Worm (Caenorhabditis elegans) whole organism, L3 larva: ENCODE results near the gene C04B4.2.

Experiments used
- ZK546.5 ChIP-seq: sonication (generic microtip); optimal IDR thresholded peaks from 2 replicates; lab custom pipeline; 2017; ENCODE audit warnings: missing biosample characterization, missing genetic modification characterization
- aly-2 ChIP-seq: fragments of 150-350 bp; optimal IDR thresholded peaks from 2 replicates; lab custom pipeline; 2014; ENCODE audit warnings: missing biosample characterization, missing genetic modification characterization
- ama-1 ChIP-seq: fragments of 150-350 bp; optimal IDR thresholded peaks from 2 replicates; lab custom pipeline; 2018
- ceh-16 ChIP-seq: sonication (generic microtip); optimal IDR thresholded peaks from 2 replicates; lab custom pipeline; 2017; ENCODE audit warnings: missing biosample characterization, missing genetic modification characterization
- ceh-28 ChIP-seq: fragments of 150-350 bp; optimal IDR thresholded peaks from 2 replicates; lab custom pipeline; 2014; ENCODE audit warnings: missing biosample characterization, missing genetic modification reagents, missing genetic modification characterization
- ceh-82 ChIP-seq: fragments of 150-350 bp; optimal IDR thresholded peaks from 2 replicates; lab custom pipeline; 2014; ENCODE audit warnings: missing biosample characterization, missing genetic modification characterization
- daf-12 ChIP-seq: fragments of 150-350 bp; optimal IDR thresholded peaks from 2 replicates; lab custom pipeline; 2014; ENCODE audit warnings: missing biosample characterization, missing genetic modification reagents, missing genetic modification characterization
- egl-27 ChIP-seq: sonication (generic microtip); optimal IDR thresholded peaks from 4 replicates; lab custom pipeline; 2017; ENCODE audit warnings: missing biosample characterization, missing genetic modification reagents, missing genetic modification characterization
- egl-5 ChIP-seq: fragments of 150-350 bp; optimal IDR thresholded peaks from 2 replicates; lab custom pipeline; 2017; ENCODE audit warnings: missing biosample characterization, missing genetic modification reagents, missing genetic modification characterization, inconsistent platforms
- elt-1 ChIP-seq: fragments of 150-350 bp; optimal IDR thresholded peaks from 2 replicates; lab custom pipeline; 2014; ENCODE audit warnings: missing biosample characterization, missing genetic modification characterization
- elt-2 ChIP-seq: sonication (generic microtip); optimal IDR thresholded peaks from 2 replicates; lab custom pipeline; 2016; ENCODE audit warnings: missing genetic modification reagents, mild to moderate bottlenecking, missing genetic modification characterization, missing compliant biosample characterization
- elt-3 ChIP-seq, 3 experiments: fragments of 150-350 bp in 1 of 3; sonication (generic microtip) in 2 of 3; optimal IDR thresholded peaks; 2 replicates in 2 of 3; 4 replicates in 1 of 3; lab custom pipeline; 2014 to 2017; ENCODE audit warnings: missing biosample characterization in 3 of 3, missing genetic modification characterization in 3 of 3
- eor-1 ChIP-seq, 2 experiments: fragments of 150-350 bp; optimal IDR thresholded peaks; 2 replicates each; lab custom pipeline; 2014 to 2018; ENCODE audit warnings: missing biosample characterization in 2 of 2, missing genetic modification characterization in 2 of 2
- fkh-10 ChIP-seq: sonication (generic microtip); optimal IDR thresholded peaks from 2 replicates; lab custom pipeline; 2017; ENCODE audit warnings: missing biosample characterization, missing genetic modification reagents, missing genetic modification characterization
- fos-1 ChIP-seq: fragments of 150-350 bp; optimal IDR thresholded peaks from 2 replicates; lab custom pipeline; 2014; ENCODE audit warnings: missing biosample characterization, missing genetic modification characterization
- jun-1 ChIP-seq: fragments of 150-350 bp; optimal IDR thresholded peaks from 2 replicates; lab custom pipeline; 2014; ENCODE audit warnings: missing biosample characterization, missing genetic modification reagents, missing genetic modification characterization
- lin-15B ChIP-seq: fragments of 150-350 bp; optimal IDR thresholded peaks from 2 replicates; lab custom pipeline; 2014; ENCODE audit warnings: missing biosample characterization, missing genetic modification characterization
- mdl-1 ChIP-seq: fragments of 150-350 bp; optimal IDR thresholded peaks from 2 replicates; lab custom pipeline; 2014; ENCODE audit warnings: missing biosample characterization, missing genetic modification characterization
- mml-1 ChIP-seq: fragments of 150-350 bp; sonication (generic microtip); optimal IDR thresholded peaks from 3 replicates; lab custom pipeline; 2014; ENCODE audit warnings: missing biosample characterization, missing genetic modification characterization
- nfya-1 ChIP-seq: sonication (generic microtip); optimal IDR thresholded peaks from 2 replicates; lab custom pipeline; 2017; ENCODE audit warnings: missing genetic modification characterization, mild to moderate bottlenecking, missing compliant biosample characterization, antibody characterized with exemption, moderate library complexity; ENCODE audit not compliant: insufficient read depth
- nhr-11 ChIP-seq: fragments of 150-350 bp; optimal IDR thresholded peaks from 2 replicates; lab custom pipeline; 2014; ENCODE audit warnings: missing biosample characterization, missing genetic modification characterization
- nhr-12 ChIP-seq: fragments of 150-350 bp; optimal IDR thresholded peaks from 2 replicates; lab custom pipeline; 2014; ENCODE audit warnings: missing biosample characterization, missing genetic modification characterization
- nhr-23 ChIP-seq: fragments of 150-350 bp; optimal IDR thresholded peaks from 2 replicates; lab custom pipeline; 2014; ENCODE audit warnings: missing biosample characterization, missing genetic modification reagents, missing genetic modification characterization
- nhr-237 ChIP-seq: fragments of 150-350 bp; optimal IDR thresholded peaks from 2 replicates; lab custom pipeline; 2014; ENCODE audit warnings: missing biosample characterization, missing genetic modification characterization
- nhr-25 ChIP-seq: sonication (generic microtip); optimal IDR thresholded peaks from 2 replicates; lab custom pipeline; 2017; ENCODE audit warnings: missing biosample characterization, missing genetic modification characterization
- nhr-67 ChIP-seq: fragments of 150-350 bp; optimal IDR thresholded peaks from 2 replicates; lab custom pipeline; 2014; ENCODE audit warnings: missing biosample characterization, missing genetic modification characterization
- nhr-76 ChIP-seq: fragments of 150-350 bp; sonication (generic microtip); optimal IDR thresholded peaks from 5 replicates; lab custom pipeline; 2014; ENCODE audit warnings: missing biosample characterization, missing genetic modification characterization
- pha-4 ChIP-seq: fragments of 150-350 bp; optimal IDR thresholded peaks from 2 replicates; lab custom pipeline; 2014; ENCODE audit warnings: missing biosample characterization, missing genetic modification reagents, missing genetic modification characterization
- pqm-1 ChIP-seq: fragments of 150-350 bp; optimal IDR thresholded peaks from 2 replicates; lab custom pipeline; 2017; ENCODE audit warnings: missing biosample characterization, missing genetic modification characterization, inconsistent platforms
- sea-2 ChIP-seq: fragments of 150-350 bp; sonication (generic microtip); optimal IDR thresholded peaks from 4 replicates; lab custom pipeline; 2014; ENCODE audit warnings: missing biosample characterization, missing genetic modification reagents, missing genetic modification characterization
- snpc-4 ChIP-seq: fragments of 150-350 bp; optimal IDR thresholded peaks from 2 replicates; lab custom pipeline; 2014; ENCODE audit warnings: missing biosample characterization, missing genetic modification characterization
- tbx-2 ChIP-seq: sonication (generic microtip); optimal IDR thresholded peaks from 2 replicates; lab custom pipeline; 2016; ENCODE audit warnings: mild to moderate bottlenecking, missing genetic modification characterization, missing compliant biosample characterization
- unc-39 ChIP-seq: sonication (generic microtip); optimal IDR thresholded peaks from 4 replicates; lab custom pipeline; 2017; ENCODE audit warnings: missing biosample characterization, missing genetic modification characterization
- unc-62 ChIP-seq: fragments of 150-350 bp; sonication (generic microtip); optimal IDR thresholded peaks from 4 replicates; lab custom pipeline; 2014; ENCODE audit warnings: missing biosample characterization, missing genetic modification reagents, missing genetic modification characterization
- zag-1 ChIP-seq: fragments of 150-350 bp; optimal IDR thresholded peaks from 2 replicates; lab custom pipeline; 2014; ENCODE audit warnings: missing biosample characterization, missing genetic modification characterization
- ztf-11 ChIP-seq: fragments of 150-350 bp; optimal IDR thresholded peaks from 2 replicates; lab custom pipeline; 2014; ENCODE audit warnings: missing biosample characterization, missing genetic modification characterization
- ztf-4 ChIP-seq: fragments of 150-350 bp; optimal IDR thresholded peaks from 2 replicates; lab custom pipeline; 2014; ENCODE audit warnings: missing biosample characterization, missing genetic modification characterization

The C04B4.2 gene

ce11 chrX:12282911-12283310 lies at the start of gene C04B4.2:
TSS of gene C04B4.2 (plus strand) at chrX:12283281.
- no peak for TF ChIP-seq zag-1 (tag; lab: Kevin White, UChicago)
- no peak for TF ChIP-seq nhr-23 (tag; lab: Kevin White, UChicago)
- no peak for TF ChIP-seq elt-1 (tag; lab: Kevin White, UChicago)
- TF ChIP-seq nhr-67 (tag; lab: Kevin White, UChicago): no peak
- TF ChIP-seq pqm-1: no peak
- no peak for TF ChIP-seq nhr-11
- no peak for TF ChIP-seq eor-1 (tag; optimal IDR thresholded peaks at IDR 0.05; lab: Kevin White, UChicago)
- TF ChIP-seq ceh-16: no peak
- no peak for TF ChIP-seq ama-1 (lab: Kevin White, UChicago)
- TF ChIP-seq tbx-2 (tag; lab: Kevin White, UChicago): no peak
- no peak for TF ChIP-seq ceh-82
- TF ChIP-seq nhr-12 (tag; lab: Kevin White, UChicago): no peak
- TF ChIP-seq pha-4 (tag; lab: Kevin White, UChicago): no peak
- no peak for TF ChIP-seq nhr-25 (tag; lab: Kevin White, UChicago)
- TF ChIP-seq ztf-4 (tag; lab: Kevin White, UChicago): no peak
- no peak for TF ChIP-seq aly-2 (tag; lab: Kevin White, UChicago)
- TF ChIP-seq ceh-28 (tag; lab: Kevin White, UChicago): no peak

DNA sequence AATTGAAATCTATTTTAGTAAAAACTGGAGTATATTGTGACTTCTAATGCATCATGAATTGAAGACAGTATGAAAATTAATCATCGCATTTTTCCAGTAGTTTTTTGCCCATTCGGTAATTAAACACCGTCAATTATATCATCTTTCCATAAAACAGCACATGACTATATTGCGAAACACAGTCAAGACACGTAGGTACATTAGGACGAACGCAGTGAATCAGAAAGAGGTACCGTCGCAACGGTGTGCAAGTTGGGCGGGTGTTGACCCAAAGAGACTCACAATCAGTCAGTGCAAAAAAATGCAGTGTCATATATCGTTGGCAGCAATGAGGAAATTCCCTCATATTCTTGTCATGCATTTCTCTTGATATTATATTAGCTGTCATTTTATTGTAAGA lies 48.7 kb upstream of the C04B4.2 start:
- TF ChIP-seq elt-2 (tag; lab: Kevin White, UChicago) (peak; percentile 33), lin-15B (tag; lab: Kevin White, UChicago) (no peak), ztf-4 (tag; lab: Kevin White, UChicago) (no peak), daf-12 (tag; lab: Kevin White, UChicago) (no peak), nhr-237 (tag; lab: Kevin White, UChicago) (no peak), pqm-1 (peak; percentile 41), unc-39 (tag; lab: Kevin White, UChicago) (no peak), pha-4 (tag; lab: Kevin White, UChicago) (peak; percentile 37), ama-1 (lab: Kevin White, UChicago) (no peak), jun-1 (tag; lab: Kevin White, UChicago) (no peak), nfya-1 (tag; lab: Kevin White, UChicago) (no peak), fos-1 (tag; lab: Kevin White, UChicago) (no peak), ZK546.5 (tag; lab: Kevin White, UChicago) (no peak)

- TF ChIP-seq elt-1 (tag; lab: Kevin White, UChicago) (no peak), fkh-10 (GFP tag; lab: Kevin White, UChicago) (no peak), snpc-4 (no peak), lin-15B (tag; lab: Kevin White, UChicago) (no peak), pqm-1 (no peak), ceh-82 (no peak), mml-1 (tag; lab: Kevin White, UChicago) (no peak), ztf-11 (tag; lab: Kevin White, UChicago) (no peak), egl-5 (tag; lab: Kevin White, UChicago) (no peak), nhr-76 (tag; lab: Kevin White, UChicago) (no peak), nfya-1 (tag; lab: Kevin White, UChicago) (no peak), ceh-16 (no peak), eor-1 (tag; optimal IDR thresholded peaks at IDR 0.05; lab: Kevin White, UChicago) (no peak), nhr-11 (no peak), elt-3 (tag; optimal IDR thresholded peaks at IDR 0.05; lab: Kevin White, UChicago) (no peak), fos-1 (tag; lab: Kevin White, UChicago) (no peak), zag-1 (tag; lab: Kevin White, UChicago) (no peak), nhr-25 (tag; lab: Kevin White, UChicago) (no peak)
Measured at ce11 chrX:12235388-12235787, 47.7 kb upstream of the C04B4.2 start, which contains the start of gene C23H4.6. TSS of gene C23H4.6 (plus strand) at chrX:12235606.

ce11 chrX:12241457-12241856 lies 41.6 kb upstream of the C04B4.2 start, which contains the start of gene cest-3:
TSS of gene cest-3 (plus strand) at chrX:12241646.
- TF ChIP-seq pha-4 (tag; lab: Kevin White, UChicago) (peak; percentile 53), mdl-1 (tag; lab: Kevin White, UChicago) (no peak), elt-2 (tag; lab: Kevin White, UChicago) (peak; percentile 37), jun-1 (tag; lab: Kevin White, UChicago) (no peak), unc-62 (GFP tag; lab: Kevin White, UChicago) (no peak), pqm-1 (peak; percentile 50), ZK546.5 (tag; lab: Kevin White, UChicago) (no peak), ztf-11 (tag; lab: Kevin White, UChicago) (no peak), egl-27 (no peak), sea-2 (GFP tag; lab: Kevin White, UChicago) (no peak)
